Worm (Caenorhabditis elegans) whole organism, midembryonic: ENCODE measurements around the gene hsb-1.

Experiments used
- T22C8.4 ChIP-seq: fragments of 200-800 bp; sonication (Bioruptor generic); IDR thresholded peaks from 2 replicates; pipeline ENCODE4 v1.3.6; 2022; ENCODE audit warnings: missing genetic modification characterization, missing compliant biosample characterization
- cog-1 ChIP-seq: sonication (generic microtip); optimal IDR thresholded peaks from 2 replicates; lab custom pipeline; 2016; ENCODE audit warnings: missing genetic modification characterization, missing compliant biosample characterization
- flt-1 ChIP-seq: fragments of 200-800 bp; sonication (Bioruptor generic); IDR thresholded peaks from 2 replicates; pipeline ENCODE4 v1.3.6; 2022; ENCODE audit warnings: missing genetic modification characterization, missing compliant biosample characterization
- klf-2 ChIP-seq: fragments of 200-800 bp; sonication (Bioruptor generic); conservative IDR thresholded peaks from 2 replicates; pipeline ENCODE4 v1.3.6; 2022; ENCODE audit warnings: missing genetic modification reagents, missing genetic modification characterization, missing compliant biosample characterization
- med-1 ChIP-seq: sonication (generic microtip); optimal IDR thresholded peaks from 2 replicates; lab custom pipeline; 2017; ENCODE audit warnings: missing genetic modification characterization, mild to moderate bottlenecking, missing compliant biosample characterization, antibody characterized with exemption, missing genetic modification reagents; ENCODE audit not compliant: insufficient read depth
- ref-1 ChIP-seq: fragments of 200-800 bp; sonication (Bioruptor generic); conservative IDR thresholded peaks from 2 replicates; pipeline ENCODE4 v1.3.6; 2022; ENCODE audit warnings: missing genetic modification reagents, missing genetic modification characterization, missing compliant biosample characterization
- tab-1 ChIP-seq: fragments of 200-800 bp; sonication (Bioruptor generic); IDR thresholded peaks from 2 replicates; pipeline ENCODE4 v1.3.6; 2022; ENCODE audit warnings: missing genetic modification characterization, missing compliant biosample characterization
- ztf-23 ChIP-seq: fragments of 200-800 bp; sonication (Bioruptor generic); IDR thresholded peaks from 2 replicates; pipeline ENCODE4 v1.3.6; 2022; ENCODE audit warnings: missing genetic modification reagents, missing genetic modification characterization, missing compliant biosample characterization
- ztf-29 ChIP-seq: fragments of 200-800 bp; sonication (Bioruptor generic); IDR thresholded peaks from 2 replicates; pipeline ENCODE4 v1.3.6; 2022; ENCODE audit warnings: missing genetic modification reagents, missing genetic modification characterization, missing compliant biosample characterization

hsb-1 gene

ce11 chrIV:12531464-12531863 lies 35.6 kb downstream of the hsb-1 start:
- TF ChIP-seq ztf-23 (GFP tag; lab: Robert Waterston, UW) (no peak), med-1 (GFP tag; lab: Kevin White, UChicago) (no peak), ref-1 (GFP tag; lab: Robert Waterston, UW) (no peak), ztf-29 (GFP tag; lab: Robert Waterston, UW) (no peak), klf-2 (GFP tag; lab: Robert Waterston, UW) (no peak), flt-1 (GFP tag; lab: Robert Waterston, UW) (no peak), tab-1 (no peak), cog-1 (tag; lab: Kevin White, UChicago) (no peak), T22C8.4 (GFP tag; lab: Robert Waterston, UW) (no peak)

- no peak for TF ChIP-seq klf-2 (GFP tag; lab: Robert Waterston, UW)
- no peak for TF ChIP-seq ref-1 (GFP tag; lab: Robert Waterston, UW)
- no peak for TF ChIP-seq ztf-29 (GFP tag; lab: Robert Waterston, UW)
- no peak for TF ChIP-seq T22C8.4 (GFP tag; lab: Robert Waterston, UW)
- no peak for TF ChIP-seq flt-1 (GFP tag; lab: Robert Waterston, UW)
- no peak for TF ChIP-seq tab-1
- no peak for TF ChIP-seq ztf-23 (GFP tag; lab: Robert Waterston, UW)
These were observed 36.0 kb downstream of the hsb-1 start, which contains the start of gene F53B2.5 for ce11 chrIV:12531047-12531446. Gene F53B2.5, minus strand, starts transcription at chrIV:12531147.

ce11 chrIV:12527217-12527616 lies 39.8 kb downstream of the hsb-1 start, which contains the start of gene F53B2.8:
Gene F53B2.8, minus strand, starts transcription at chrIV:12527396.
- TF ChIP-seq ref-1 (GFP tag; lab: Robert Waterston, UW): no peak
- no peak for TF ChIP-seq cog-1 (tag; lab: Kevin White, UChicago)
- TF ChIP-seq tab-1: no peak
- no peak for TF ChIP-seq ztf-23 (GFP tag; lab: Robert Waterston, UW)
- no peak for TF ChIP-seq ztf-29 (GFP tag; lab: Robert Waterston, UW)
- no peak for TF ChIP-seq klf-2 (GFP tag; lab: Robert Waterston, UW)
- no peak for TF ChIP-seq flt-1 (GFP tag; lab: Robert Waterston, UW)
- no peak for TF ChIP-seq med-1 (GFP tag; lab: Kevin White, UChicago)
- TF ChIP-seq T22C8.4 (GFP tag; lab: Robert Waterston, UW): no peak

- no peak for TF ChIP-seq cog-1 (tag; lab: Kevin White, UChicago)
- no peak for TF ChIP-seq T22C8.4 (GFP tag; lab: Robert Waterston, UW)
- TF ChIP-seq tab-1: no peak
- TF ChIP-seq ztf-29 (GFP tag; lab: Robert Waterston, UW): no peak
- TF ChIP-seq flt-1 (GFP tag; lab: Robert Waterston, UW): no peak
- no peak for TF ChIP-seq med-1 (GFP tag; lab: Kevin White, UChicago)
- TF ChIP-seq ztf-23 (GFP tag; lab: Robert Waterston, UW): no peak
- no peak for TF ChIP-seq klf-2 (GFP tag; lab: Robert Waterston, UW)
- TF ChIP-seq ref-1 (GFP tag; lab: Robert Waterston, UW): no peak
These were observed 41.6 kb downstream of the hsb-1 start, which contains the start of gene eak-4 for ce11 chrIV:12525409-12525808. Gene eak-4, minus strand, starts transcription at chrIV:12525509.

- TF ChIP-seq klf-2 (GFP tag; lab: Robert Waterston, UW) (no peak), tab-1 (no peak), flt-1 (GFP tag; lab: Robert Waterston, UW) (no peak), med-1 (GFP tag; lab: Kevin White, UChicago) (no peak), cog-1 (tag; lab: Kevin White, UChicago) (no peak), ref-1 (GFP tag; lab: Robert Waterston, UW) (no peak), ztf-29 (GFP tag; lab: Robert Waterston, UW) (no peak), ztf-23 (GFP tag; lab: Robert Waterston, UW) (no peak), T22C8.4 (GFP tag; lab: Robert Waterston, UW) (no peak)
These were observed 44.5 kb downstream of the hsb-1 start, which contains the start of gene sru-13 for ce11 chrIV:12522521-12522920. Gene sru-13, minus strand, starts transcription at chrIV:12522621.

- TF ChIP-seq ztf-23 (GFP tag; lab: Robert Waterston, UW) (no peak), T22C8.4 (GFP tag; lab: Robert Waterston, UW) (no peak), ref-1 (GFP tag; lab: Robert Waterston, UW) (no peak), flt-1 (GFP tag; lab: Robert Waterston, UW) (no peak), cog-1 (tag; lab: Kevin White, UChicago) (no peak)
These were observed 46.9 kb downstream of the hsb-1 start, which contains the start of gene tsp-4 for ce11 chrIV:12520150-12520549. Gene tsp-4, minus strand, starts transcription at chrIV:12520250.
